Worm (Caenorhabditis elegans): ENCODE results near the gene ttx-3.
A peak's percentile ranks its signal among the peaks of the same experiment; 100 is the strongest.

Gene ttx-3

DNA sequence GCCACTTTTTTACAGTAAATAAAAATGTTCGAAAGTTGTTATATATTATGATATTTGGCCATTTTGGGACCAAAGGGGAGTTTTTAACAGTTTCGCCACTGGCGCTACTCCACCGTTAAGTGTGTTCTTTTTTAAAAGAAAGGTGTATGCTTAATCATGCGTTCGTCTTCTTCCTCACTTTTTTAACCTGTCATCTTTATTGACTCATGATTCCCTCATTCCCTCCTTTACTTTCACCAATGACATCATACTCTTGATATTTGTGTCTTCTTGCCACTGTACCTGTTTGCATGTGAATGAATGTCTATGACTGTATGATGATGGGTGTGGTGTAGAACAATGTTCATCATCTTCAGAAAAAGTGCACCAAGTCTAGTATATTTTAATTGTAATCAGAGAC lies 21.4 kb upstream of the ttx-3 start:
- TF ChIP-seq C08G9.2 (tag; optimal IDR thresholded peaks at IDR 0.05) (no peak), ets-4 (tag; optimal IDR thresholded peaks at IDR 0.05) (no peak), syd-9 (tag; optimal IDR thresholded peaks at IDR 0.05) (no peak), hlh-13 (GFP tag; optimal IDR thresholded peaks at IDR 0.05) (no peak), pax-1 (tag; optimal IDR thresholded peaks at IDR 0.05) (no peak), ttx-3 (tag; optimal IDR thresholded peaks at IDR 0.05) (no peak), fkh-6 (tag; optimal IDR thresholded peaks at IDR 0.05) (no peak), ama-1 (optimal IDR thresholded peaks at IDR 0.05) (no peak), C38D4.7 (GFP tag; optimal IDR thresholded peaks at IDR 0.05) (no peak), sox-2 (GFP tag; IDR thresholded peaks at IDR 0.05) (no peak), tbx-7 (tag; optimal IDR thresholded peaks at IDR 0.05) (no peak), sox-4 (tag; optimal IDR thresholded peaks at IDR 0.05) (no peak), K09A11.1 (tag; optimal IDR thresholded peaks at IDR 0.05; ENCODE audit: insufficient read depth) (no peak), K02D7.2 (tag; optimal IDR thresholded peaks at IDR 0.05) (no peak), ceh-45 (GFP tag; IDR thresholded peaks at IDR 0.05) (no peak)

DNA sequence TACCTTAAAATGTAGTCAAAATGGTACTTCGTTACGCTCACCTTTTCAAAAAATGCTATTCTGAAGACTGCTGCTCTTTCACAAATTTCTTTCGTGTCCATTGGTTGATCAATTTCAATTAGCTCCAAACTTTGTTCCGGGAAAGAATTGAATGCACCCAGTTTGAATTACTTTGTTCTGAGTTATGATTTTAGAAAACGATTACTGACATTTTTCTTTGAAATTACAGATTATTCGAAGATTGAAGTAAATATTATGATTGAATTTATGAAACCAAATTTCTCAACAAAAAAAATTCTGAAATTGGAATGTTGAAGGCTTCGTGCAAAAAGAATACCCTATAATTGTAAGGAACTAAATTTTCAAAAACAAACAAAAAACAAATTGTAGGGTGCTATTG lies 15.1 kb upstream of the ttx-3 start, which contains the start of gene Y102F5A.1:
TSS of gene Y102F5A.1 (minus strand) at position 101 of the 400 bp plus-strand sequence.
- TF ChIP-seq gmeb-2 (tag; optimal IDR thresholded peaks at IDR 0.05) (no peak), pha-4 (tag; optimal IDR thresholded peaks at IDR 0.05) (no peak), dmd-4 (tag; optimal IDR thresholded peaks at IDR 0.05; ENCODE audit: borderline replicate concordance) (no peak), ceh-6 (GFP tag; optimal IDR thresholded peaks at IDR 0.05) (no peak), ahr-1 (tag; optimal IDR thresholded peaks at IDR 0.05) (no peak), sdc-2 (tag; optimal IDR thresholded peaks at IDR 0.05) (no peak), C38D4.7 (GFP tag; optimal IDR thresholded peaks at IDR 0.05) (no peak), unc-3 (GFP tag; conservative IDR thresholded peaks at IDR 0.05) (no peak), unc-3 (tag; optimal IDR thresholded peaks at IDR 0.05) (no peak), ceh-19 (GFP tag; optimal IDR thresholded peaks at IDR 0.05) (no peak), rnt-1 (tag; optimal IDR thresholded peaks at IDR 0.05) (no peak), zip-5 (tag; optimal IDR thresholded peaks at IDR 0.05) (no peak), K02D7.2 (tag; optimal IDR thresholded peaks at IDR 0.05) (no peak), F13H6.1 (tag; optimal IDR thresholded peaks at IDR 0.05) (no peak), mec-3 (tag; optimal IDR thresholded peaks at IDR 0.05; ENCODE audit: borderline replicate concordance) (no peak), ceh-24 (tag; optimal IDR thresholded peaks at IDR 0.05) (no peak)

DNA sequence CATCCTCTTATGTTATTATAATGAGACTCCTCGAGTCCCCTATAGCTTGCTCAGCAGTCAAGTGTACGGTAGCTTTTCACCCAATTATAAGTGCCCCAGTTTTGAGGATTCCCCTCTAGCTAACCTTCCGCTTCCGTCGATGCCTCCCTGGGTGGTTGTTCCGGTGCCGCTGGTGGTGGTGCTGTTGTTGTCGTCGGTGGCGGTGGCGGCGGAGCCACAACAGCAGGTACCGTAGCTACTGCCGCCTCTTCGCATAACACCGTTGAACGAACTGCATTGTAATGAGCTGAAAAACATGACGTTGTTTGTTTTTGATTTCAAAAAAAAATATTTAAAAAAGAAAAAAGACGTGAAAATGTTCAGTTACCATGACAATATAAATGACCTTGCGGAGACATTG lies 2.7 kb downstream of the ttx-3 start:
- peak; percentile 69 for TF ChIP-seq ttx-3 (tag; optimal IDR thresholded peaks at IDR 0.05)
- TF ChIP-seq sox-4 (tag; optimal IDR thresholded peaks at IDR 0.05) = no peak

DNA sequence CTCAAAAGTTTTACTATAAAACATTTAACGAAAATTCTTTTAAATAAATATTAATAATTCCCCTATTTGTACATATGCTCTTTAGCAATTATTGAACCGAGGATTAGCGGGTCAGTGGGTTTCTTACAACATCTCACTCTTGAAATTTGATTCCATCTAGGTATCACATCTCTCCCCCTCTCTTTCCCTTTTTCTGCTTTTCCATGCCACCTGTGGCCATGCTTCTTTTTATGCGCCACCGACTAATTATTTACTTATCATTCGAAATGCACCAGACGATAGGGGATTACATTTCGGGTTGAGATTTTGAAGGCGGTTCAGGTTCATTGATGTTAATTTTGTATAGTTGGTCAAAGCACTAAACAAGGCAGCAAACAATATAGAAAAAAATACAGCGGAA lies 3.3 kb downstream of the ttx-3 start:
- TF ChIP-seq hlh-30 (tag; optimal IDR thresholded peaks at IDR 0.05; ENCODE audit: insufficient read depth) (no peak), dve-1 (tag; optimal IDR thresholded peaks at IDR 0.05) (no peak), gmeb-2 (tag; optimal IDR thresholded peaks at IDR 0.05) (no peak), ceh-14 (tag; optimal IDR thresholded peaks at IDR 0.05) (no peak), syd-9 (tag; optimal IDR thresholded peaks at IDR 0.05) (no peak), unc-86 (tag; optimal IDR thresholded peaks at IDR 0.05) (no peak), ceh-31 (tag; optimal IDR thresholded peaks at IDR 0.05) (no peak), elt-2 (tag; optimal IDR thresholded peaks at IDR 0.05) (no peak), ttx-3 (tag; optimal IDR thresholded peaks at IDR 0.05) (no peak), hlh-6 (tag; optimal IDR thresholded peaks at IDR 0.05) (no peak), ceh-19 (GFP tag; optimal IDR thresholded peaks at IDR 0.05) (no peak)

DNA sequence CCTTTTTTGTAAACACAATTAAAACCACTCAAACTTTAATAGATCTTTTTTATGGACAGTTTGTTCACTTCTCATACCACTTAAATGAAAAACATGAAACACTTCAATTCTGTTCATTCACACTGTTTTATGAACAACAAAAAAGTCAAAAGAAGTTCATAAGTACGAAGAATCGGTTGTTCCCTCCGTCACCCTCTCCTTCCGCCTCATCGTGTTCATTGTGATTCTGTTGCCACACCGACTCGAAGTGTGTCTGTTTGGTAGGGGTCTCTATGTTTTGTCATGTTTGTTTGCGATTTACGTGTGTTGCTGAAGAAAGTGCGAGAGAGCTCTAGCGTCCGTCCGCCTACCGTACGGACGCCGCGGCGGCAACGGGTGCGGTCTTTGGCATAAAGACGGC lies 10.4 kb downstream of the ttx-3 start, which contains the start of gene lact-7:
TSS of gene lact-7 (plus strand) at position 301 of the 400 bp plus-strand sequence.
- TF ChIP-seq zip-5 (tag; optimal IDR thresholded peaks at IDR 0.05) = no peak
- no peak for TF ChIP-seq pha-4 (tag; optimal IDR thresholded peaks at IDR 0.05)
- TF ChIP-seq nhr-232 (tag; optimal IDR thresholded peaks at IDR 0.05) = no peak
- TF ChIP-seq ceh-19 (GFP tag; optimal IDR thresholded peaks at IDR 0.05) = no peak
- TF ChIP-seq ahr-1 (tag; optimal IDR thresholded peaks at IDR 0.05) = no peak
- no peak for TF ChIP-seq C38D4.7 (GFP tag; optimal IDR thresholded peaks at IDR 0.05)
- no peak for TF ChIP-seq ceh-30 (tag; optimal IDR thresholded peaks at IDR 0.05)
- TF ChIP-seq lin-11 (tag; optimal IDR thresholded peaks at IDR 0.05) = no peak
- TF ChIP-seq ceh-48 (tag; optimal IDR thresholded peaks at IDR 0.05) = no peak
- TF ChIP-seq unc-42 (tag; optimal IDR thresholded peaks at IDR 0.05) = no peak
- no peak for TF ChIP-seq hlh-8 (tag; optimal IDR thresholded peaks at IDR 0.05)

All from whole organism, late embryonic.